Fruit fly (Drosophila melanogaster) whole organism, larva: ENCODE measurements around the gene Glut4EF.
A peak's percentile ranks its signal among the peaks of the same experiment; 100 is the strongest.

ENCODE experiments used
- noc ChIP-seq: fragments of 200-800 bp; sonication (Bioruptor generic); optimal IDR thresholded peaks from 3 replicates; lab custom pipeline; 2019; ENCODE audit warnings: missing biosample characterization, mild to moderate bottlenecking, missing genetic modification characterization, moderate library complexity

Gene Glut4EF

dm6 chr3R:9874118-9874808, at the start of gene Glut4EF, which contains the start of gene CG46467:
Gene Glut4EF, plus strand, starts transcription at chr3R:9874681.
Gene CG46467, plus strand, starts transcription at chr3R:9874681.
- peak; percentile 4 for TF ChIP-seq noc (tag; lab: Kevin White, UChicago)

dm6 chr3R:9851653-9852052, 22.8 kb upstream of the Glut4EF start:
- no peak for TF ChIP-seq noc (tag; lab: Kevin White, UChicago)

- TF ChIP-seq noc (tag; lab: Kevin White, UChicago) = no peak
These were observed 16.7 kb upstream of the Glut4EF start for dm6 chr3R:9857785-9858184.

dm6 chr3R:9860561-9860960, 13.9 kb upstream of the Glut4EF start:
- TF ChIP-seq noc (tag; lab: Kevin White, UChicago) = no peak

- no peak for TF ChIP-seq noc (tag; lab: Kevin White, UChicago)
These were observed 8.6 kb upstream of the Glut4EF start for dm6 chr3R:9865854-9866396.

dm6 chr3R:9867911-9868537, 6.5 kb upstream of the Glut4EF start, which contains the start of gene Teh1:
Gene Teh1, minus strand, starts transcription at chr3R:9868120.
- TF ChIP-seq noc (tag; lab: Kevin White, UChicago) = no peak

dm6 chr3R:9868538-9869398, 5.7 kb upstream of the Glut4EF start:
- TF ChIP-seq noc (tag; lab: Kevin White, UChicago) = no peak

dm6 chr3R:9869954-9870353, 4.5 kb upstream of the Glut4EF start:
- no peak for TF ChIP-seq noc (tag; lab: Kevin White, UChicago)

- TF ChIP-seq noc (tag; lab: Kevin White, UChicago) = no peak
These were observed 4.1 kb upstream of the Glut4EF start for dm6 chr3R:9870378-9870777.

dm6 chr3R:9872133-9872814, 2.2 kb upstream of the Glut4EF start:
- TF ChIP-seq noc (tag; lab: Kevin White, UChicago) = no peak

dm6 chr3R:9872815-9873752, 1.4 kb upstream of the Glut4EF start:
- TF ChIP-seq noc (tag; lab: Kevin White, UChicago) = no peak

dm6 chr3R:9873753-9874117, 746 bp upstream of the Glut4EF start:
- TF ChIP-seq noc (tag; lab: Kevin White, UChicago) = peak; percentile 71

- no peak for TF ChIP-seq noc (tag; lab: Kevin White, UChicago)
These were observed 1.2 kb downstream of the Glut4EF start for dm6 chr3R:9875644-9876043.
